Worm (Caenorhabditis elegans): ENCODE data around the gene sru-27.
A peak's percentile ranks its signal among the peaks of the same experiment; 100 is the strongest.

The sru-27 gene

ce11 chrV:1476841-1477240, 22.4 kb upstream of the sru-27 start:
- no peak for TF ChIP-seq ceh-14 (tag; optimal IDR thresholded peaks at IDR 0.05)
- TF ChIP-seq C08G9.2 (tag; optimal IDR thresholded peaks at IDR 0.05): no peak
- TF ChIP-seq hlh-6 (tag; optimal IDR thresholded peaks at IDR 0.05): no peak
- TF ChIP-seq syd-9 (tag; optimal IDR thresholded peaks at IDR 0.05): no peak
- TF ChIP-seq pag-3 (tag; optimal IDR thresholded peaks at IDR 0.05; ENCODE audit: borderline replicate concordance): no peak
- TF ChIP-seq nhr-232 (tag; optimal IDR thresholded peaks at IDR 0.05): no peak
- no peak for TF ChIP-seq fax-1 (tag; optimal IDR thresholded peaks at IDR 0.05)
- TF ChIP-seq sox-2 (GFP tag; IDR thresholded peaks at IDR 0.05): no peak
- no peak for TF ChIP-seq unc-55 (GFP tag; optimal IDR thresholded peaks at IDR 0.05)

- peak; percentile 60 for TF ChIP-seq ceh-18 (tag; optimal IDR thresholded peaks at IDR 0.05)
- no peak for TF ChIP-seq K02D7.2 (tag; optimal IDR thresholded peaks at IDR 0.05)
Measured at ce11 chrV:1480841-1481240, 18.4 kb upstream of the sru-27 start.

- no peak for TF ChIP-seq sox-4 (tag; optimal IDR thresholded peaks at IDR 0.05)
- peak; percentile 42 for TF ChIP-seq dve-1 (tag; optimal IDR thresholded peaks at IDR 0.05)
Measured at ce11 chrV:1481742-1482141, 17.5 kb upstream of the sru-27 start, which contains the start of gene C38C3.4. Gene C38C3.4 (plus strand): TSS chrV:1482042.

ce11 chrV:1486031-1486430, 13.2 kb upstream of the sru-27 start:
- TF ChIP-seq elt-2 (tag; optimal IDR thresholded peaks at IDR 0.05) (no peak), mec-3 (tag; optimal IDR thresholded peaks at IDR 0.05; ENCODE audit: borderline replicate concordance) (no peak), ceh-31 (tag; optimal IDR thresholded peaks at IDR 0.05) (no peak), unc-42 (tag; optimal IDR thresholded peaks at IDR 0.05) (peak; percentile 67)

- TF ChIP-seq pqm-1 (tag; optimal IDR thresholded peaks at IDR 0.05) (no peak), gmeb-2 (tag; optimal IDR thresholded peaks at IDR 0.05) (no peak), ceh-48 (tag; optimal IDR thresholded peaks at IDR 0.05) (no peak), ttx-3 (tag; optimal IDR thresholded peaks at IDR 0.05) (no peak), ceh-45 (GFP tag; IDR thresholded peaks at IDR 0.05) (no peak), elt-4 (tag; optimal IDR thresholded peaks at IDR 0.05) (no peak), ceh-31 (tag; optimal IDR thresholded peaks at IDR 0.05) (no peak), K09A11.1 (tag; optimal IDR thresholded peaks at IDR 0.05; ENCODE audit: insufficient read depth) (no peak), ceh-2 (tag; optimal IDR thresholded peaks at IDR 0.05) (no peak), nhr-11 (tag; optimal IDR thresholded peaks at IDR 0.05) (no peak), syd-9 (tag; optimal IDR thresholded peaks at IDR 0.05) (no peak), tbx-7 (tag; optimal IDR thresholded peaks at IDR 0.05) (no peak), hlh-13 (GFP tag; optimal IDR thresholded peaks at IDR 0.05) (no peak), Y22D7AL.16 (tag; optimal IDR thresholded peaks at IDR 0.05) (no peak), hlh-6 (tag; optimal IDR thresholded peaks at IDR 0.05) (no peak)
Measured at ce11 chrV:1487262-1487661, 12.0 kb upstream of the sru-27 start.

- no peak for TF ChIP-seq nhr-11 (tag; optimal IDR thresholded peaks at IDR 0.05)
- TF ChIP-seq ztf-16 (tag; optimal IDR thresholded peaks at IDR 0.05): no peak
- no peak for TF ChIP-seq ceh-9 (tag; optimal IDR thresholded peaks at IDR 0.05)
- TF ChIP-seq sox-2 (GFP tag; IDR thresholded peaks at IDR 0.05): no peak
- no peak for TF ChIP-seq ceh-34 (tag; optimal IDR thresholded peaks at IDR 0.05)
- TF ChIP-seq syd-9 (tag; optimal IDR thresholded peaks at IDR 0.05): no peak
Measured at ce11 chrV:1488642-1489041, 10.6 kb upstream of the sru-27 start.

ce11 chrV:1490874-1491273, 8.4 kb upstream of the sru-27 start:
- peak; percentile 70 for TF ChIP-seq dve-1 (tag; optimal IDR thresholded peaks at IDR 0.05)
